Worm (Caenorhabditis elegans) whole organism, young adult: ENCODE measurements around the gene spp-26.

Source experiments
- B0019.2 ChIP-seq: fragments of 200-800 bp; sonication (Bioruptor generic); conservative IDR thresholded peaks from 2 replicates; pipeline ENCODE4 v1.3.6; 2022; ENCODE audit warnings: missing genetic modification reagents, missing genetic modification characterization, missing compliant biosample characterization
- B0035.1 ChIP-seq: sonication (generic microtip); optimal IDR thresholded peaks from 2 replicates; lab custom pipeline; 2016; ENCODE audit warnings: missing genetic modification characterization, mild to moderate bottlenecking, missing compliant biosample characterization, missing genotype, missing genetic modification reagents
- F23B12.7 ChIP-seq: sonication (generic microtip); optimal IDR thresholded peaks from 2 replicates; lab custom pipeline; 2017; ENCODE audit warnings: missing genetic modification characterization, mild to moderate bottlenecking, missing compliant biosample characterization, antibody characterized with exemption, moderate library complexity; ENCODE audit not compliant: insufficient read depth
- F37B4.10 ChIP-seq: fragments of 200-800 bp; sonication (Bioruptor generic); IDR thresholded peaks from 2 replicates; pipeline ENCODE4 v1.3.6; 2022; ENCODE audit warnings: missing genetic modification characterization, missing compliant biosample characterization
- F39B2.1 ChIP-seq: fragments of 200-800 bp; sonication (Bioruptor generic); IDR thresholded peaks from 2 replicates; pipeline ENCODE4 v1.3.6; 2022; ENCODE audit warnings: missing genetic modification reagents, missing genetic modification characterization, missing compliant biosample characterization
- F57C9.4 ChIP-seq: sonication (generic microtip); optimal IDR thresholded peaks from 2 replicates; lab custom pipeline; 2017; ENCODE audit warnings: mild to moderate bottlenecking, missing genetic modification characterization, missing compliant biosample characterization
- T26A5.8 ChIP-seq: sonication (generic microtip); optimal IDR thresholded peaks from 2 replicates; lab custom pipeline; 2016; ENCODE audit warnings: missing genetic modification characterization, missing compliant biosample characterization
- akir-1 ChIP-seq: fragments of 200-800 bp; sonication (Bioruptor generic); optimal IDR thresholded peaks from 2 replicates; lab custom pipeline; 2018; ENCODE audit warnings: mild to moderate bottlenecking, missing genetic modification characterization, moderate library complexity, missing compliant biosample characterization
- aptf-2 ChIP-seq: fragments of 200-800 bp; sonication (Bioruptor generic); conservative IDR thresholded peaks from 2 replicates; pipeline ENCODE4 v1.3.6; 2022; ENCODE audit warnings: missing genetic modification reagents, missing genetic modification characterization, missing compliant biosample characterization
- aptf-3 ChIP-seq: fragments of 200-800 bp; sonication (Bioruptor generic); IDR thresholded peaks from 2 replicates; pipeline ENCODE4 v1.3.6; 2022; ENCODE audit warnings: missing genetic modification characterization, missing compliant biosample characterization
- attf-5 ChIP-seq: fragments of 200-800 bp; sonication (Bioruptor generic); optimal IDR thresholded peaks from 2 replicates; lab custom pipeline; 2018; ENCODE audit warnings: mild to moderate bottlenecking, missing genetic modification characterization, missing compliant biosample characterization
- bed-1 ChIP-seq: fragments of 200-800 bp; sonication (Bioruptor generic); IDR thresholded peaks from 2 replicates; pipeline ENCODE4 v1.3.6; 2022; ENCODE audit warnings: missing genetic modification reagents, missing genetic modification characterization, missing compliant biosample characterization
- cebp-1 ChIP-seq, 2 experiments: fragments of 200-800 bp in 1 of 2; sonication (Bioruptor generic) in 1 of 2; sonication (generic microtip) in 1 of 2; IDR thresholded peaks in 1 of 2; optimal IDR thresholded peaks in 1 of 2; 2 replicates each; pipeline versions ENCODE4 v1.3.6 to Lab custom; 2017 to 2022; ENCODE audit warnings: missing compliant biosample characterization in 2 of 2, missing genetic modification characterization in 2 of 2, mild to moderate bottlenecking in 1 of 2, missing genetic modification reagents in 1 of 2, moderate library complexity in 1 of 2
- ceh-100 ChIP-seq: fragments of 200-800 bp; sonication (Bioruptor generic); IDR thresholded peaks from 2 replicates; pipeline ENCODE4 v1.3.6; 2022; ENCODE audit warnings: missing genetic modification reagents, missing genetic modification characterization, missing compliant biosample characterization
- chd-7 ChIP-seq: sonication (generic microtip); optimal IDR thresholded peaks from 2 replicates; lab custom pipeline; 2016; ENCODE audit warnings: mild to moderate bottlenecking, missing genetic modification characterization, moderate library complexity, missing compliant biosample characterization
- die-1 ChIP-seq: sonication (generic microtip); optimal IDR thresholded peaks from 2 replicates; lab custom pipeline; 2016; ENCODE audit warnings: missing genotype, mild to moderate bottlenecking, missing genetic modification characterization, missing compliant biosample characterization
- dpff-1 ChIP-seq: sonication (generic microtip); optimal IDR thresholded peaks from 2 replicates; lab custom pipeline; 2017; ENCODE audit warnings: mild to moderate bottlenecking, missing genetic modification characterization, missing compliant biosample characterization
- egl-18 ChIP-seq: fragments of 200-800 bp; sonication (Bioruptor generic); IDR thresholded peaks from 2 replicates; pipeline ENCODE4 v1.3.6; 2022; ENCODE audit warnings: missing genetic modification reagents, missing genetic modification characterization, missing compliant biosample characterization
- egrh-3 ChIP-seq: fragments of 200-800 bp; sonication (Bioruptor generic); IDR thresholded peaks from 2 replicates; pipeline ENCODE4 v1.3.6; 2022; ENCODE audit warnings: missing genetic modification reagents, missing genetic modification characterization, missing compliant biosample characterization
- ekl-4 ChIP-seq: fragments of 200-800 bp; sonication (Bioruptor generic); IDR thresholded peaks from 2 replicates; pipeline ENCODE4 v1.3.6; 2022; ENCODE audit warnings: missing genetic modification reagents, missing genetic modification characterization, missing compliant biosample characterization
- hmg-1.2 ChIP-seq: fragments of 200-800 bp; sonication (Bioruptor generic); IDR thresholded peaks from 2 replicates; pipeline ENCODE4 v1.3.6; 2022; ENCODE audit warnings: missing genetic modification reagents, missing genetic modification characterization, missing compliant biosample characterization
- hrde-1 ChIP-seq: sonication (generic microtip); optimal IDR thresholded peaks from 2 replicates; lab custom pipeline; 2016; ENCODE audit warnings: missing genetic modification characterization, mild to moderate bottlenecking, missing compliant biosample characterization, moderate library complexity, missing genotype, missing genetic modification reagents, borderline replicate concordance
- lin-35 ChIP-seq, 3 experiments: fragments of 150-350 bp in 2 of 3; sonication (generic microtip) in 1 of 3; optimal IDR thresholded peaks; 2 replicates each; lab custom pipeline; 2014 to 2018; ENCODE audit warnings: missing biosample characterization in 3 of 3, missing genetic modification characterization in 3 of 3, missing genetic modification reagents in 3 of 3
- lir-1 ChIP-seq: fragments of 200-800 bp; sonication (Bioruptor generic); conservative IDR thresholded peaks from 2 replicates; pipeline ENCODE4 v1.3.6; 2022; ENCODE audit warnings: missing genetic modification reagents, missing genetic modification characterization, missing compliant biosample characterization
- lsy-27 ChIP-seq: sonication (generic microtip); optimal IDR thresholded peaks from 2 replicates; lab custom pipeline; 2017; ENCODE audit warnings: missing genetic modification characterization, mild to moderate bottlenecking, missing compliant biosample characterization, antibody characterized with exemption, missing genotype, borderline replicate concordance; ENCODE audit not compliant: insufficient read depth
- madf-3 ChIP-seq: fragments of 200-800 bp; sonication (Bioruptor generic); IDR thresholded peaks from 2 replicates; pipeline ENCODE4 v1.3.6; 2022; ENCODE audit warnings: missing genetic modification reagents, missing genetic modification characterization, missing compliant biosample characterization
- madf-6 ChIP-seq: fragments of 200-800 bp; sonication (Bioruptor generic); IDR thresholded peaks from 2 replicates; pipeline ENCODE4 v1.3.6; 2022; ENCODE audit warnings: missing genetic modification reagents, missing genetic modification characterization, missing compliant biosample characterization
- nfya-2 ChIP-seq: fragments of 200-800 bp; sonication (Bioruptor generic); IDR thresholded peaks from 2 replicates; pipeline ENCODE4 v1.3.6; 2022; ENCODE audit warnings: missing genetic modification reagents, missing genetic modification characterization, missing compliant biosample characterization
- nhr-27 ChIP-seq: fragments of 200-800 bp; sonication (Bioruptor generic); optimal IDR thresholded peaks from 2 replicates; lab custom pipeline; 2018; ENCODE audit warnings: mild to moderate bottlenecking, missing genetic modification characterization, moderate library complexity, missing compliant biosample characterization
- nhr-80 ChIP-seq: sonication (generic microtip); optimal IDR thresholded peaks from 2 replicates; lab custom pipeline; 2016; ENCODE audit warnings: missing genetic modification characterization, missing compliant biosample characterization
- rcor-1 ChIP-seq: fragments of 200-800 bp; sonication (Bioruptor generic); IDR thresholded peaks from 2 replicates; pipeline ENCODE4 v1.3.6; 2022; ENCODE audit warnings: missing genetic modification reagents, missing genetic modification characterization, missing compliant biosample characterization
- repo-1 ChIP-seq: sonication (generic microtip); optimal IDR thresholded peaks from 2 replicates; lab custom pipeline; 2017; ENCODE audit warnings: mild to moderate bottlenecking, missing genetic modification characterization, missing compliant biosample characterization
- sdz-38 ChIP-seq: sonication (generic microtip); optimal IDR thresholded peaks from 2 replicates; lab custom pipeline; 2016; ENCODE audit warnings: missing genotype, missing genetic modification characterization, missing compliant biosample characterization
- sptf-2 ChIP-seq: fragments of 200-800 bp; sonication (Bioruptor generic); optimal IDR thresholded peaks from 2 replicates; lab custom pipeline; 2018; ENCODE audit warnings: mild to moderate bottlenecking, missing genetic modification characterization, missing compliant biosample characterization
- tbp1 ChIP-seq: fragments of 200-800 bp; sonication (Bioruptor generic); optimal IDR thresholded peaks from 2 replicates; lab custom pipeline; 2018; ENCODE audit warnings: mild to moderate bottlenecking, missing genetic modification characterization, missing compliant biosample characterization
- tlf-1 ChIP-seq: fragments of 200-800 bp; sonication (Bioruptor generic); optimal IDR thresholded peaks from 2 replicates; lab custom pipeline; 2018; ENCODE audit warnings: mild to moderate bottlenecking, missing genetic modification characterization, missing compliant biosample characterization
- unc-130 ChIP-seq: sonication (generic microtip); optimal IDR thresholded peaks from 2 replicates; lab custom pipeline; 2016; ENCODE audit warnings: missing genetic modification reagents, missing genetic modification characterization, missing compliant biosample characterization
- unc-62 ChIP-seq: fragments of 150-350 bp; optimal IDR thresholded peaks from 2 replicates; lab custom pipeline; 2014; ENCODE audit warnings: missing biosample characterization, missing genetic modification reagents, missing genetic modification characterization
- zim-3 ChIP-seq: sonication (generic microtip); optimal IDR thresholded peaks from 2 replicates; lab custom pipeline; 2017; ENCODE audit warnings: mild to moderate bottlenecking, missing genetic modification characterization, moderate library complexity, missing compliant biosample characterization
- ztf-18 ChIP-seq: sonication (generic microtip); optimal IDR thresholded peaks from 2 replicates; lab custom pipeline; 2016; ENCODE audit warnings: missing genotype, mild to moderate bottlenecking, missing genetic modification characterization, missing compliant biosample characterization
- ztf-26 ChIP-seq: sonication (generic microtip); optimal IDR thresholded peaks from 2 replicates; lab custom pipeline; 2017; ENCODE audit warnings: missing genetic modification characterization, missing compliant biosample characterization
- ztf-3 ChIP-seq: fragments of 200-800 bp; sonication (Bioruptor generic); optimal IDR thresholded peaks from 2 replicates; lab custom pipeline; 2018; ENCODE audit warnings: mild to moderate bottlenecking, missing genetic modification characterization, missing compliant biosample characterization

spp-26 gene

ce11 chrV:6559105-6559504, at the start of gene spp-26:
spp-26 (minus strand) TSS chrV:6559205.
- TF ChIP-seq ztf-3 (GFP tag; lab: Kevin White, UChicago) (no peak), aptf-2 (GFP tag; lab: Robert Waterston, UW) (no peak), tlf-1 (no peak), die-1 (no peak), hmg-1.2 (GFP tag; lab: Robert Waterston, UW) (no peak), sptf-2 (GFP tag; lab: Kevin White, UChicago) (no peak), ceh-100 (GFP tag; lab: Robert Waterston, UW) (no peak), F37B4.10 (GFP tag; lab: Robert Waterston, UW) (no peak), hrde-1 (no peak), zim-3 (tag; lab: Kevin White, UChicago) (no peak), F57C9.4 (tag; lab: Kevin White, UChicago) (no peak), rcor-1 (no peak), unc-62 (GFP tag; lab: Kevin White, UChicago) (no peak), akir-1 (GFP tag; lab: Kevin White, UChicago) (no peak), ekl-4 (GFP tag; lab: Robert Waterston, UW) (no peak), F23B12.7 (tag; lab: Kevin White, UChicago) (no peak)

ce11 chrV:6606197-6606596, 47.2 kb upstream of the spp-26 start:
- no peak for TF ChIP-seq egrh-3 (GFP tag; lab: Robert Waterston, UW)
- peak; percentile 36 for TF ChIP-seq nhr-80 (tag; lab: Kevin White, UChicago)
- 0 out of 2 replicates have a peak, but pooled peaks have one; percentile 44 for TF ChIP-seq F39B2.1 (GFP tag; lab: Robert Waterston, UW)
- peak; percentile 56 for TF ChIP-seq dpff-1 (tag; lab: Kevin White, UChicago)
- peak; percentile 10 for TF ChIP-seq sptf-2 (GFP tag; lab: Kevin White, UChicago)
- peak; percentile 29; the same call in 1 of the 2 replicates for TF ChIP-seq madf-6 (GFP tag; lab: Robert Waterston, UW)
- peak in 1 of 3 experiments; percentile 18 for TF ChIP-seq lin-35 (GFP tag; optimal IDR thresholded peaks at IDR 0.05; lab: Kevin White, UChicago)
- 0 out of 2 replicates have a peak, but pooled peaks have one; percentile 45 for TF ChIP-seq madf-3
- peak; percentile 83 for TF ChIP-seq cebp-1 (GFP tag; IDR thresholded peaks at IDR 0.05; lab: Robert Waterston, UW)
- TF ChIP-seq cebp-1 (tag; optimal IDR thresholded peaks at IDR 0.05; lab: Kevin White, UChicago), result peak; percentile 96
- no peak for TF ChIP-seq lsy-27
- TF ChIP-seq repo-1 (tag; lab: Kevin White, UChicago), result peak; percentile 3
- TF ChIP-seq tbp1 (GFP tag; lab: Kevin White, UChicago), result peak; percentile 25
- no peak for TF ChIP-seq T26A5.8 (tag; lab: Kevin White, UChicago)
- no peak for TF ChIP-seq aptf-3
- TF ChIP-seq nfya-2 (GFP tag; lab: Robert Waterston, UW), result 0 out of 2 replicates have a peak, but pooled peaks have one; percentile 36
- peak; percentile 37 for TF ChIP-seq hrde-1
- TF ChIP-seq attf-5 (GFP tag; lab: Kevin White, UChicago), result peak; percentile 51
- no peak for TF ChIP-seq ztf-18 (tag; lab: Kevin White, UChicago)

ce11 chrV:6605275-6605674, 46.3 kb upstream of the spp-26 start, which contains the start of gene ZK1055.7:
ZK1055.7 (minus strand) TSS chrV:6605375.
- TF ChIP-seq lir-1 (GFP tag; lab: Robert Waterston, UW) (no peak), bed-1 (no peak), sdz-38 (no peak), chd-7 (tag; lab: Kevin White, UChicago) (no peak), B0035.1 (tag; lab: Kevin White, UChicago) (no peak), egl-18 (GFP tag; lab: Robert Waterston, UW) (no peak), ztf-26 (tag; lab: Kevin White, UChicago) (no peak), B0019.2 (GFP tag; lab: Robert Waterston, UW) (no peak), lin-35 (GFP tag; optimal IDR thresholded peaks at IDR 0.05; lab: Kevin White, UChicago) (no peak), nhr-27 (tag; lab: Kevin White, UChicago) (no peak), unc-130 (GFP tag; lab: Kevin White, UChicago) (no peak)
